Worm (Caenorhabditis elegans) whole organism, L4 larva: ENCODE measurements around the gene tag-120.

Experiments
- R02D3.7 ChIP-seq: fragments of 150-350 bp; sonication (generic microtip); optimal IDR thresholded peaks from 3 replicates; lab custom pipeline; 2014; ENCODE audit warnings: missing biosample characterization, missing genetic modification characterization
- ZK546.5 ChIP-seq, 2 experiments: sonication (generic microtip); optimal IDR thresholded peaks; 2 replicates each; lab custom pipeline; 2017; ENCODE audit warnings: missing biosample characterization in 2 of 2, missing genetic modification characterization in 2 of 2
- aly-2 ChIP-seq: sonication (generic microtip); optimal IDR thresholded peaks from 2 replicates; lab custom pipeline; 2018; ENCODE audit warnings: missing biosample characterization, missing genetic modification characterization
- hmg-1.1 ChIP-seq: fragments of 200-800 bp; sonication (Bioruptor generic); IDR thresholded peaks from 2 replicates; pipeline ENCODE4 v1.3.6; 2022; ENCODE audit warnings: missing genetic modification reagents, missing genetic modification characterization, missing compliant biosample characterization
- lim-7 ChIP-seq: fragments of 200-800 bp; sonication (Bioruptor generic); IDR thresholded peaks from 2 replicates; pipeline ENCODE4 v1.3.6; 2022; ENCODE audit warnings: missing genetic modification characterization, missing compliant biosample characterization
- lin-15B ChIP-seq: fragments of 150-350 bp; sonication (generic microtip); optimal IDR thresholded peaks from 3 replicates; lab custom pipeline; 2014; ENCODE audit warnings: missing biosample characterization, missing genetic modification characterization
- nhr-10 ChIP-seq: fragments of 150-350 bp; optimal IDR thresholded peaks from 2 replicates; lab custom pipeline; 2014; ENCODE audit warnings: missing biosample characterization, missing genetic modification characterization
- nhr-102 ChIP-seq: sonication (generic microtip); optimal IDR thresholded peaks from 2 replicates; lab custom pipeline; 2016; ENCODE audit warnings: mild to moderate bottlenecking, missing genetic modification characterization, moderate library complexity, missing compliant biosample characterization
- nhr-77 ChIP-seq: fragments of 150-350 bp; optimal IDR thresholded peaks from 2 replicates; lab custom pipeline; 2014; ENCODE audit warnings: missing biosample characterization, missing genetic modification characterization
- pha-4 ChIP-seq, 2 experiments: fragments of 150-350 bp in 1 of 2; fragments of 200-800 bp in 1 of 2; sonication (Bioruptor generic) in 1 of 2; IDR thresholded peaks in 1 of 2; optimal IDR thresholded peaks in 1 of 2; 2 replicates each; pipeline versions ENCODE4 v1.3.6 to Lab custom; 2014 to 2022; ENCODE audit warnings: missing genetic modification characterization in 2 of 2, missing genetic modification reagents in 2 of 2, missing biosample characterization in 1 of 2, missing compliant biosample characterization in 1 of 2
- saeg-2 ChIP-seq: fragments of 200-800 bp; sonication (Bioruptor generic); IDR thresholded peaks from 2 replicates; pipeline ENCODE4 v1.3.6; 2022; ENCODE audit warnings: missing genetic modification reagents, missing genetic modification characterization, missing compliant biosample characterization
- unc-130 ChIP-seq: sonication (generic microtip); optimal IDR thresholded peaks from 2 replicates; lab custom pipeline; 2016; ENCODE audit warnings: missing genetic modification reagents, missing genetic modification characterization, missing compliant biosample characterization
- zip-2 ChIP-seq: fragments of 150-350 bp; optimal IDR thresholded peaks from 2 replicates; lab custom pipeline; 2014; ENCODE audit warnings: missing biosample characterization, missing genetic modification characterization

DNA sequence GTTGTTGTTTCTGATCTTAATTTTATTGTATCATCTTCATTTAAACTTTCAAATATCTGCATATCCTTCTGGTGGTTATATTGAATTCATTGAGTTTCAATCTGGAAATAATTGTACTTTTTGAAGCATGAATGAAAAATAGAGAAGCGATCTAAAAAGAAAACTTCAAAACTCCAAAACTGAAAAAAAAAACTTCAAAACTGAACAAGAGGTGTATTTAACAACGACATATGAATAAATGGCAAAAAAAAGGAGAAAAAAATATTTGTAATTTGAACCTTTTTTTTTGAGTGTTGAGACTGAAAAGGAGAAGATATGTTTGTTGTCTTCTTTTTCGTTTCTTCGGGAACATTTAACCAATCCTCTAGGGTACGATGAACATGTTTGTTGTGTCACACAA, 48.3 kb upstream of the tag-120 start, which contains the start of gene F58E6.11:
- no peak for TF ChIP-seq R02D3.7 (tag; lab: Kevin White, UChicago)
- no peak for TF ChIP-seq unc-130 (GFP tag; lab: Kevin White, UChicago)
- TF ChIP-seq hmg-1.1 (GFP tag; lab: Robert Waterston, UW) = no peak
- no peak for TF ChIP-seq zip-2 (tag; lab: Kevin White, UChicago)
- no peak for TF ChIP-seq saeg-2 (GFP tag; lab: Robert Waterston, UW)
- TF ChIP-seq lim-7 (GFP tag; lab: Robert Waterston, UW) = no peak
- no peak for TF ChIP-seq pha-4 (GFP tag; IDR thresholded peaks at IDR 0.05; lab: Robert Waterston, UW)
- no peak for TF ChIP-seq pha-4 (tag; optimal IDR thresholded peaks at IDR 0.05; lab: Kevin White, UChicago)
- TF ChIP-seq aly-2 (tag; lab: Kevin White, UChicago) = no peak
- no peak for TF ChIP-seq nhr-102 (tag; lab: Kevin White, UChicago)
- no peak for TF ChIP-seq nhr-10 (tag; lab: Kevin White, UChicago)
- TF ChIP-seq lin-15B (tag; lab: Kevin White, UChicago) = no peak
- TF ChIP-seq nhr-77 (tag; lab: Kevin White, UChicago) = no peak
- TF ChIP-seq ZK546.5 (tag; optimal IDR thresholded peaks at IDR 0.05; lab: Kevin White, UChicago) = no peak
